Fruit fly (Drosophila melanogaster): Measurements from ENCODE around the gene Ugt304A1.

Ugt304A1 gene

DNA sequence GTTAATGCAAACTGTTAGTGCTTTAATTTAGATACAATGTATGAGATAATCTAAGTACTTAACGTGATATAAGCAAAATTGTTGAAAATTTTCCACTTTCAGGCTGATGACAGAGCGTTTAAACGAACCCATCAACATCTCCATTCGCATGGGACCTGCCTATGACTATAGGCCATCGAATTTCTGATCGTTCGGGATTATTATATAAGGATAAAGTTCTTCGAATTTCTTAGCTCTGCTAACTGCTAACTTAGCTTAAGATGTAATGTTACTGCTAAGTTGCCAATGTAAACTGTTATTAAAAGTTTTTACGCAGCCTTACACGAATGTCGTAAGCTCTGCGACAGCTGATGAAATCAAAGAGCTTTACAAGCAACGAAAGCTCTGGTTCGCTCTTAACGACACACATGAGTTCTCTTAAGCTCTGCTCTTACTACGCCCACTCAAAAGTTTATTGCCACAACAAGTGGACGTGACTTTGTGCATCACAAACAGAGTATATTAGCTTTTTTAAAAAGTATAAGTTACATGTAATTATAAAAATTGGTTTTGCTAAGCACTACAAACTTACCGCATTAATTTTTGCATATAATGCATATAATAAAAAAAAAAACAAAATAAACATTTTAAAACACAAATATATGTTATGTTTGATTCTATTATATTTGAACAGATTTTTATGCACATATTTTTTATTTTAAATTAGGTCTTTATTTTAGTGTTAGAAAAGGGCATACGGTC lies 21.6 kb upstream of the Ugt304A1 start (continued):
- TF ChIP-seq exex (tag; optimal IDR thresholded peaks at IDR 0.05) (peak; percentile 94), HLH4C (GFP tag; IDR thresholded peaks at IDR 0.05; ENCODE audit: partially characterized antibody) (no peak), CG8765 (GFP tag; IDR thresholded peaks at IDR 0.05) (peak; percentile 87), lbe (GFP tag; optimal IDR thresholded peaks at IDR 0.05) (peak; percentile 85), stc (GFP tag; IDR thresholded peaks at IDR 0.05) (peak; percentile 98), Doc3 (GFP tag; IDR thresholded peaks at IDR 0.05; ENCODE audit: partially characterized antibody) (no peak), zen (tag; optimal IDR thresholded peaks at IDR 0.05) (peak; percentile 96), hth (optimal IDR thresholded peaks at IDR 0.05) (no peak), nmo (GFP tag; optimal IDR thresholded peaks at IDR 0.05) (peak; percentile 100), trh (GFP tag; optimal IDR thresholded peaks at IDR 0.05) (peak; percentile 98), nau (GFP tag; optimal IDR thresholded peaks at IDR 0.05) (peak; percentile 97), Oli (tag; optimal IDR thresholded peaks at IDR 0.05) (peak; percentile 99), oc (tag; optimal IDR thresholded peaks at IDR 0.05) (peak; percentile 97), ro (GFP tag; IDR thresholded peaks at IDR 0.05) (peak; percentile 97), CG14441 (GFP tag; IDR thresholded peaks at IDR 0.05) (peak; percentile 98), Hr3 (GFP tag; optimal IDR thresholded peaks at IDR 0.05) (peak; percentile 99), H15 (GFP tag; IDR thresholded peaks at IDR 0.05) (peak; percentile 97), CG2889 (GFP tag; IDR thresholded peaks at IDR 0.05) (peak; percentile 96), Pdp1 (GFP tag; optimal IDR thresholded peaks at IDR 0.05) (peak; percentile 83 to 96), CG1233 (GFP tag; optimal IDR thresholded peaks at IDR 0.05) (peak; percentile 99), dm (GFP tag; optimal IDR thresholded peaks at IDR 0.05) (peak; percentile 82), CG12219 (GFP tag; optimal IDR thresholded peaks at IDR 0.05) (peak; percentile 92), Hr51 (GFP tag; optimal IDR thresholded peaks at IDR 0.05) (peak; percentile 93 to 100), Ravus (GFP tag; IDR thresholded peaks at IDR 0.05) (peak; percentile 94), yki (optimal IDR thresholded peaks at IDR 0.05) (no peak), grau (tag; optimal IDR thresholded peaks at IDR 0.05) (peak; percentile 95), tin (GFP tag; optimal IDR thresholded peaks at IDR 0.05) (peak; percentile 97), slou (GFP tag; optimal IDR thresholded peaks at IDR 0.05) (peak; percentile 98), CG7745 (tag; optimal IDR thresholded peaks at IDR 0.05) (no peak), CG12236 (GFP tag; optimal IDR thresholded peaks at IDR 0.05) (peak; percentile 31), Hsf (GFP tag; optimal IDR thresholded peaks at IDR 0.05) (peak; percentile 97), Doc2 (GFP tag; IDR thresholded peaks at IDR 0.05) (peak; percentile 93), CG17829 (tag; optimal IDR thresholded peaks at IDR 0.05) (peak; percentile 96), cwo (GFP tag; optimal IDR thresholded peaks at IDR 0.05) (peak; percentile 98), CG10462 (GFP tag; optimal IDR thresholded peaks at IDR 0.05) (peak; percentile 91), Optix (GFP tag; IDR thresholded peaks at IDR 0.05) (no peak; the same call in 2 of the 3 replicates), ERR (GFP tag; optimal IDR thresholded peaks at IDR 0.05) (peak; percentile 39), CG15696 (tag; optimal IDR thresholded peaks at IDR 0.05) (peak; percentile 90), peb (GFP tag; IDR thresholded peaks at IDR 0.05) (peak; percentile 97), CG4360 (GFP tag; IDR thresholded peaks at IDR 0.05) (peak; percentile 70), Nf-YB (GFP tag; optimal IDR thresholded peaks at IDR 0.05) (peak; percentile 89), gce (GFP tag; IDR thresholded peaks at IDR 0.05) (peak; percentile 96), jumu (GFP tag; optimal IDR thresholded peaks at IDR 0.05) (peak; percentile 85), vnd (GFP tag; IDR thresholded peaks at IDR 0.05; ENCODE audit: partially characterized antibody) (no peak), Bgb (GFP tag; IDR thresholded peaks at IDR 0.05; ENCODE audit: partially characterized antibody) (peak; percentile 51; the same call in 1 of the 2 replicates), CG7928 (GFP tag; optimal IDR thresholded peaks at IDR 0.05) (peak; percentile 80), CG7987 (GFP tag; optimal IDR thresholded peaks at IDR 0.05) (peak; percentile 93), croc (GFP tag; conservative IDR thresholded peaks at IDR 0.05) (peak; percentile 99), CG32532 (GFP tag; IDR thresholded peaks at IDR 0.05) (peak; percentile 99)
